Fruit fly (Drosophila melanogaster): ENCODE measurements around the gene t-cup.
A peak's percentile ranks its signal among the peaks of the same experiment; 100 is the strongest.

t-cup gene

dm6 chr2L:12467673-12468072 is 29.5 kb downstream of the t-cup start (continued):
- TF ChIP-seq Hsf (GFP tag; optimal IDR thresholded peaks at IDR 0.05) (peak; percentile 35), Doc2 (GFP tag; IDR thresholded peaks at IDR 0.05) (no peak), fd64A (GFP tag; optimal IDR thresholded peaks at IDR 0.05) (no peak), CG10366 (GFP tag; IDR thresholded peaks at IDR 0.05) (0 out of 2 replicates have a peak, but pooled peaks have one; percentile 8), CG7987 (GFP tag; optimal IDR thresholded peaks at IDR 0.05) (peak; percentile 83), CG1024 (GFP tag; IDR thresholded peaks at IDR 0.05) (no peak), h (optimal IDR thresholded peaks at IDR 0.05) (no peak), cad (GFP tag; optimal IDR thresholded peaks at IDR 0.05) (no peak), CG6689 (GFP tag; IDR thresholded peaks at IDR 0.05) (0 out of 2 replicates have a peak, but pooled peaks have one; percentile 7), yki (optimal IDR thresholded peaks at IDR 0.05) (no peak), ap (GFP tag; IDR thresholded peaks at IDR 0.05) (no peak), CG9932 (GFP tag; IDR thresholded peaks at IDR 0.05) (peak; percentile 92), zen (tag; optimal IDR thresholded peaks at IDR 0.05) (no peak), Fer3 (tag; optimal IDR thresholded peaks at IDR 0.05) (peak; percentile 66), CG1603 (tag; optimal IDR thresholded peaks at IDR 0.05) (no peak), CrebB (tag; optimal IDR thresholded peaks at IDR 0.05) (peak; percentile 12), CG16863 (GFP tag; optimal IDR thresholded peaks at IDR 0.05) (peak; percentile 13), CG15073 (GFP tag; optimal IDR thresholded peaks at IDR 0.05) (no peak), CG10543 (GFP tag; optimal IDR thresholded peaks at IDR 0.05) (peak; percentile 77), Max (GFP tag; optimal IDR thresholded peaks at IDR 0.05) (no peak), CG34224 (GFP tag; IDR thresholded peaks at IDR 0.05; ENCODE audit: partially characterized antibody) (no peak), eve (GFP tag; optimal IDR thresholded peaks at IDR 0.05) (peak in 1 of 2 experiments; percentile 9), sr (GFP tag; IDR thresholded peaks at IDR 0.05) (no peak), hkb (optimal IDR thresholded peaks at IDR 0.05) (no peak), hkb (GFP tag; IDR thresholded peaks at IDR 0.05) (no peak), Ptx1 (GFP tag; IDR thresholded peaks at IDR 0.05) (peak; percentile 27), chinmo (GFP tag; IDR thresholded peaks at IDR 0.05; ENCODE audit: partially characterized antibody) (peak; percentile 67; the same call in 1 of the 4 replicates), Bgb (GFP tag; IDR thresholded peaks at IDR 0.05; ENCODE audit: partially characterized antibody) (no peak), lilli (GFP tag; optimal IDR thresholded peaks at IDR 0.05) (peak; percentile 85), da (GFP tag; optimal IDR thresholded peaks at IDR 0.05) (no peak), CG1233 (GFP tag; optimal IDR thresholded peaks at IDR 0.05) (no peak), Deaf1 (tag; optimal IDR thresholded peaks at IDR 0.05) (peak; percentile 17), Mrtf (GFP tag; IDR thresholded peaks at IDR 0.05) (peak; percentile 39; the same call in 1 of the 3 replicates), eyg (GFP tag; optimal IDR thresholded peaks at IDR 0.05) (no peak), Sin3A (optimal IDR thresholded peaks at IDR 0.05) (no peak), Xbp1 (GFP tag; optimal IDR thresholded peaks at IDR 0.05) (peak; percentile 31), crc (GFP tag; optimal IDR thresholded peaks at IDR 0.05) (peak; percentile 16), scrt (GFP tag; optimal IDR thresholded peaks at IDR 0.05) (peak; percentile 31), tin (GFP tag; optimal IDR thresholded peaks at IDR 0.05) (no peak), HmgZ (tag; optimal IDR thresholded peaks at IDR 0.05) (peak; percentile 54), CG4328 (GFP tag; optimal IDR thresholded peaks at IDR 0.05) (peak; percentile 22), CG9817 (tag; optimal IDR thresholded peaks at IDR 0.05) (peak; percentile 66), repo (GFP tag; optimal IDR thresholded peaks at IDR 0.05) (no peak), CG10267 (tag; optimal IDR thresholded peaks at IDR 0.05) (peak; percentile 4), exex (tag; optimal IDR thresholded peaks at IDR 0.05) (peak; percentile 61), Fer1 (GFP tag; optimal IDR thresholded peaks at IDR 0.05) (peak; percentile 53), CG17359 (tag; optimal IDR thresholded peaks at IDR 0.05) (peak; percentile 28), Lim3 (GFP tag; IDR thresholded peaks at IDR 0.05) (no peak), unpg (GFP tag; optimal IDR thresholded peaks at IDR 0.05) (peak; percentile 46), CG14050 (GFP tag; IDR thresholded peaks at IDR 0.05) (no peak), Atf6 (GFP tag; IDR thresholded peaks at IDR 0.05) (peak; percentile 71), CG6791 (GFP tag; IDR thresholded peaks at IDR 0.05; ENCODE audit: partially characterized antibody) (no peak), CG11398 (GFP tag; optimal IDR thresholded peaks at IDR 0.05) (peak; percentile 23)
